Worm (Caenorhabditis elegans) whole organism, L4/young adult: ENCODE measurements around the gene col-42.

ENCODE experiments used
- W03F9.2 ChIP-seq: fragments of 150-350 bp; optimal IDR thresholded peaks from 2 replicates; lab custom pipeline; 2014; ENCODE audit warnings: missing biosample characterization, missing genetic modification characterization
- dao-5 ChIP-seq: sonication (generic microtip); optimal IDR thresholded peaks from 2 replicates; lab custom pipeline; 2016; ENCODE audit warnings: missing genotype, missing genetic modification characterization, moderate library complexity, missing compliant biosample characterization

DNA sequence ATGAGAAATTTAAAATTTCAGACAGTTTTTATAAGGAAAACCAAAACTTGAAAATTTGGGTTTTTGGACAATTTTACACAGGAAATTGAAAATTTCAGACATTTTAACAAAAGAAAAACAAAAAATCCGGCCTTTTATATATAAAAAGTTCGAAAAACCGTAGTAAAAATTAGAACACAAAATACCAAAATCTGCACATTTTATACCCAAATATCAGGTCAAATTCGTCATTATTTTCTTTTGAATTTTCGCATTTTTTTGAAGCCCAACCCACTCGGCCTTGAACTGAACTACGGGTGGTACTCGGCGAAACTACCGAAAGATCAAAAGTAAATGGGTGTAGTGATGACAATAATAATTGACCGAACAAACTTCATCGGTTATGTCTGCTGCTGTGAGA lies 28.9 kb downstream of the col-42 start:
- no peak for TF ChIP-seq W03F9.2 (tag; lab: Kevin White, UChicago)
- no peak for TF ChIP-seq dao-5 (tag; lab: Kevin White, UChicago)
